Fruit fly (Drosophila melanogaster) whole organism, embryonic: ENCODE data around the gene pod1.

Source experiments
- Aef1 ChIP-seq: fragments of 200-800 bp; sonication (Bioruptor generic); IDR thresholded peaks from 3 replicates; pipeline ENCODE4 v1.3.6; 2022; ENCODE audit warnings: missing biosample characterization, missing genetic modification characterization
- Atf6 ChIP-seq: fragments of 200-800 bp; sonication (Bioruptor generic); IDR thresholded peaks from 2 replicates; pipeline ENCODE4 v1.3.6; 2022; ENCODE audit warnings: missing biosample characterization, missing genetic modification characterization
- Blimp-1 ChIP-seq: fragments of 200-800 bp; sonication (Bioruptor generic); optimal IDR thresholded peaks from 3 replicates; lab custom pipeline; 2018; ENCODE audit warnings: missing biosample characterization, missing genetic modification characterization, mild to moderate bottlenecking, moderate library complexity, missing genetic modification reagents
- CG1024 ChIP-seq: fragments of 200-800 bp; sonication (Bioruptor generic); IDR thresholded peaks from 2 replicates; pipeline ENCODE4 v1.3.6; 2022; ENCODE audit warnings: missing biosample characterization, missing genetic modification characterization
- CG11456 ChIP-seq: fragments of 200-800 bp; sonication (Bioruptor generic); IDR thresholded peaks from 3 replicates; pipeline ENCODE4 v1.3.6; 2022; ENCODE audit warnings: missing biosample characterization, missing genetic modification characterization
- CG12071 ChIP-seq: fragments of 200-800 bp; sonication (Bioruptor generic); optimal IDR thresholded peaks from 3 replicates; lab custom pipeline; 2018; ENCODE audit warnings: missing biosample characterization, mild to moderate bottlenecking, missing genetic modification characterization
- CG12744 ChIP-seq: fragments of 200-800 bp; sonication (Bioruptor generic); optimal IDR thresholded peaks from 2 replicates; lab custom pipeline; 2016; ENCODE audit warnings: missing biosample characterization, missing genetic modification characterization
- CG13894 ChIP-seq: fragments of 200-800 bp; sonication (Bioruptor generic); optimal IDR thresholded peaks from 3 replicates; lab custom pipeline; 2018; ENCODE audit warnings: missing biosample characterization, mild to moderate bottlenecking, missing genetic modification characterization, moderate library complexity
- CG14860 ChIP-seq: fragments of 200-800 bp; sonication (Bioruptor generic); IDR thresholded peaks from 3 replicates; pipeline ENCODE4 v1.3.6; 2022; ENCODE audit warnings: missing biosample characterization, missing genetic modification characterization; ENCODE audit not compliant: partially characterized antibody
- CG15011 ChIP-seq: fragments of 200-800 bp; sonication (Bioruptor generic); optimal IDR thresholded peaks from 3 replicates; lab custom pipeline; 2018; ENCODE audit warnings: missing biosample characterization, mild to moderate bottlenecking, missing genetic modification characterization
- CG1603 ChIP-seq: fragments of 200-800 bp; sonication (Bioruptor generic); optimal IDR thresholded peaks from 2 replicates; lab custom pipeline; 2019; ENCODE audit warnings: missing biosample characterization, mild to moderate bottlenecking, missing genetic modification characterization, moderate library complexity
- CG17568 ChIP-seq: fragments of 200-800 bp; sonication (Bioruptor generic); optimal IDR thresholded peaks from 2 replicates; lab custom pipeline; 2018; ENCODE audit warnings: missing biosample characterization, mild to moderate bottlenecking, missing genetic modification characterization, moderate library complexity
- CG17612 ChIP-seq: fragments of 200-800 bp; sonication (Bioruptor generic); IDR thresholded peaks from 2 replicates; pipeline ENCODE4 v1.3.6; 2022; ENCODE audit warnings: missing biosample characterization, missing genetic modification characterization
- CG2120 ChIP-seq: fragments of 200-800 bp; sonication (Bioruptor generic); optimal IDR thresholded peaks from 3 replicates; lab custom pipeline; 2016; ENCODE audit warnings: missing biosample characterization, missing genetic modification characterization
- CG2875 ChIP-seq: fragments of 200-800 bp; sonication (Bioruptor generic); optimal IDR thresholded peaks from 2 replicates; lab custom pipeline; 2017; ENCODE audit warnings: missing biosample characterization, mild to moderate bottlenecking, missing genetic modification characterization, missing genetic modification reagents
- CG32772 ChIP-seq: fragments of 200-800 bp; sonication (Bioruptor generic); IDR thresholded peaks from 2 replicates; pipeline ENCODE4 v1.3.6; 2022; ENCODE audit warnings: missing biosample characterization, missing genetic modification characterization
- CG34376 ChIP-seq: fragments of 200-800 bp; sonication (Bioruptor generic); optimal IDR thresholded peaks from 2 replicates; lab custom pipeline; 2018; ENCODE audit warnings: missing biosample characterization, mild to moderate bottlenecking, missing genetic modification characterization
- CG4820 ChIP-seq: fragments of 200-800 bp; sonication (Bioruptor generic); optimal IDR thresholded peaks from 3 replicates; lab custom pipeline; 2016; ENCODE audit warnings: missing biosample characterization, missing genetic modification characterization
- CG6175 ChIP-seq: fragments of 200-800 bp; sonication (Bioruptor generic); IDR thresholded peaks from 3 replicates; pipeline ENCODE4 v1.3.6; 2022; ENCODE audit warnings: missing biosample characterization, missing genetic modification characterization
- CG6683 ChIP-seq: fragments of 200-800 bp; sonication (Bioruptor generic); optimal IDR thresholded peaks from 2 replicates; lab custom pipeline; 2017; ENCODE audit warnings: missing biosample characterization, mild to moderate bottlenecking, missing genetic modification characterization, missing genetic modification reagents
- CG8089 ChIP-seq: fragments of 200-800 bp; sonication (Bioruptor generic); optimal IDR thresholded peaks from 3 replicates; lab custom pipeline; 2016; ENCODE audit warnings: missing biosample characterization, missing genetic modification characterization
- CG8290 ChIP-seq, 3 experiments: fragments of 200-800 bp; sonication (Bioruptor generic); optimal IDR thresholded peaks; 2 replicates each; lab custom pipeline; 2016 to 2019; ENCODE audit warnings: missing biosample characterization in 3 of 3, missing genetic modification characterization in 3 of 3, mild to moderate bottlenecking in 2 of 3, moderate library complexity in 1 of 3
- CG8359 ChIP-seq: fragments of 200-800 bp; sonication (Bioruptor generic); optimal IDR thresholded peaks from 2 replicates; lab custom pipeline; 2017; ENCODE audit warnings: missing biosample characterization, mild to moderate bottlenecking, missing genetic modification characterization, borderline replicate concordance
- CG9876 ChIP-seq: fragments of 200-800 bp; sonication (Bioruptor generic); optimal IDR thresholded peaks from 2 replicates; lab custom pipeline; 2016; ENCODE audit warnings: missing biosample characterization, missing genetic modification characterization
- D19A ChIP-seq: fragments of 200-800 bp; optimal IDR thresholded peaks from 3 replicates; lab custom pipeline; 2019; ENCODE audit warnings: missing biosample characterization, mild to moderate bottlenecking, missing genetic modification characterization, moderate library complexity
- Dip3 ChIP-seq: fragments of 200-800 bp; sonication (Bioruptor generic); optimal IDR thresholded peaks from 3 replicates; lab custom pipeline; 2016; ENCODE audit warnings: missing biosample characterization, missing genetic modification characterization
- Doc2 ChIP-seq: fragments of 200-800 bp; sonication (Bioruptor generic); IDR thresholded peaks from 2 replicates; pipeline ENCODE4 v1.3.6; 2022; ENCODE audit warnings: missing biosample characterization, missing genetic modification characterization
- Dp ChIP-seq: fragments of 200-800 bp; sonication (Bioruptor generic); optimal IDR thresholded peaks from 2 replicates; lab custom pipeline; 2018; ENCODE audit warnings: missing biosample characterization, mild to moderate bottlenecking, missing genetic modification characterization, moderate library complexity
- Hsf ChIP-seq: fragments of 200-800 bp; sonication (Bioruptor generic); optimal IDR thresholded peaks from 3 replicates; lab custom pipeline; 2016; ENCODE audit warnings: missing biosample characterization, missing genetic modification characterization
- Kr ChIP-seq: fragments of 200-800 bp; sonication (Bioruptor generic); optimal IDR thresholded peaks from 2 replicates; lab custom pipeline; 2017; ENCODE audit warnings: missing biosample characterization, mild to moderate bottlenecking, missing genetic modification characterization
- Opbp ChIP-seq: fragments of 200-800 bp; sonication (Bioruptor generic); IDR thresholded peaks from 3 replicates; pipeline ENCODE4 v1.3.6; 2022; ENCODE audit warnings: missing biosample characterization, missing genetic modification characterization; ENCODE audit not compliant: partially characterized antibody
- Trl ChIP-seq, 3 experiments: fragments of >200 bp in 2 of 3; fragments of 200-800 bp in 1 of 3; sonication (Bioruptor generic) in 1 of 3; optimal IDR thresholded peaks; 2 replicates in 1 of 3; 3 replicates in 2 of 3; lab custom pipeline; 2016 to 2017; ENCODE audit warnings: missing biosample characterization in 1 of 3, missing genetic modification characterization in 1 of 3
- YL-1 ChIP-seq: fragments of 200-800 bp; sonication (Bioruptor generic); optimal IDR thresholded peaks from 3 replicates; lab custom pipeline; 2017; ENCODE audit warnings: missing biosample characterization, mild to moderate bottlenecking, missing genetic modification characterization
- chm ChIP-seq: fragments of 200-800 bp; sonication (Bioruptor generic); IDR thresholded peaks from 2 replicates; pipeline ENCODE4 v1.3.6; 2022; ENCODE audit warnings: missing biosample characterization, missing genetic modification characterization
- dpn ChIP-seq, 2 experiments: fragments of 200-800 bp; sonication (Bioruptor generic); optimal IDR thresholded peaks; 3 replicates each; lab custom pipeline; 2016; ENCODE audit warnings: missing biosample characterization in 2 of 2, missing genetic modification characterization in 2 of 2
- h ChIP-seq: fragments of >200 bp; optimal IDR thresholded peaks from 2 replicates; lab custom pipeline; 2017
- hbn ChIP-seq: fragments of 200-800 bp; sonication (Bioruptor generic); IDR thresholded peaks from 2 replicates; pipeline ENCODE4 v1.3.6; 2022; ENCODE audit warnings: missing biosample characterization, missing genetic modification characterization; ENCODE audit not compliant: partially characterized antibody
- inv ChIP-seq: fragments of 200-800 bp; sonication (Bioruptor generic); IDR thresholded peaks from 2 replicates; pipeline ENCODE4 v1.3.6; 2022; ENCODE audit warnings: missing biosample characterization, missing genetic modification characterization; ENCODE audit not compliant: partially characterized antibody
- knrl ChIP-seq: fragments of 200-800 bp; sonication (Bioruptor generic); IDR thresholded peaks from 3 replicates; pipeline ENCODE4 v1.3.6; 2022; ENCODE audit warnings: missing biosample characterization, missing genetic modification characterization; ENCODE audit not compliant: partially characterized antibody
- lbe ChIP-seq: fragments of 200-800 bp; sonication (Bioruptor generic); optimal IDR thresholded peaks from 2 replicates; lab custom pipeline; 2016; ENCODE audit warnings: missing biosample characterization, mild to moderate bottlenecking, missing genetic modification characterization
- nmo ChIP-seq: fragments of 200-800 bp; sonication (Bioruptor generic); optimal IDR thresholded peaks from 2 replicates; lab custom pipeline; 2018; ENCODE audit warnings: missing biosample characterization, mild to moderate bottlenecking, missing genetic modification characterization, moderate library complexity
- pb ChIP-seq: fragments of 200-800 bp; sonication (Bioruptor generic); optimal IDR thresholded peaks from 3 replicates; lab custom pipeline; 2016; ENCODE audit warnings: missing biosample characterization, missing genetic modification characterization
- pros ChIP-seq: fragments of 200-800 bp; sonication (Bioruptor generic); optimal IDR thresholded peaks from 3 replicates; lab custom pipeline; 2019; ENCODE audit warnings: missing biosample characterization, mild to moderate bottlenecking, missing genetic modification characterization, moderate library complexity
- pum ChIP-seq: fragments of 200-800 bp; sonication (Bioruptor generic); optimal IDR thresholded peaks from 2 replicates; lab custom pipeline; 2016; ENCODE audit warnings: missing biosample characterization, missing genetic modification characterization
- ssp ChIP-seq: fragments of 200-800 bp; sonication (Bioruptor generic); IDR thresholded peaks from 2 replicates; pipeline ENCODE4 v1.3.6; 2022; ENCODE audit warnings: missing biosample characterization, missing genetic modification characterization
- tna ChIP-seq: fragments of 200-800 bp; sonication (Bioruptor generic); IDR thresholded peaks from 2 replicates; pipeline ENCODE4 v1.3.6; 2022; ENCODE audit warnings: missing biosample characterization, missing genetic modification characterization; ENCODE audit not compliant: partially characterized antibody
- trem ChIP-seq: fragments of 200-800 bp; optimal IDR thresholded peaks from 3 replicates; lab custom pipeline; 2019; ENCODE audit warnings: missing biosample characterization, mild to moderate bottlenecking, missing genetic modification characterization, moderate library complexity
- zfh1 ChIP-seq: fragments of 200-800 bp; sonication (Bioruptor generic); IDR thresholded peaks from 3 replicates; pipeline ENCODE4 v1.3.6; 2022; ENCODE audit warnings: missing biosample characterization, missing genetic modification characterization

The pod1 gene

dm6 chrX:6843841-6844440 is 40.5 kb downstream of the pod1 start, which contains the start of the genes CG14435 and Tmf (continued):
- peak; percentile 60 for TF ChIP-seq CG34376 (GFP tag; lab: Kevin White, UChicago)
- TF ChIP-seq chm (GFP tag; lab: Robert Waterston, UW) = 0 out of 2 replicates have a peak, but pooled peaks have one; percentile 37
- TF ChIP-seq pros = no peak
- TF ChIP-seq CG4820 (GFP tag; lab: Kevin White, UChicago) = peak; percentile 74
- peak; percentile 89 for TF ChIP-seq Aef1 (GFP tag; lab: Robert Waterston, UW)
- no peak for TF ChIP-seq pb (GFP tag; lab: Kevin White, UChicago)
- peak; percentile 68 for TF ChIP-seq CG6683 (GFP tag; lab: Kevin White, UChicago)
- TF ChIP-seq CG1603 = no peak
- TF ChIP-seq dpn (GFP tag; optimal IDR thresholded peaks at IDR 0.05; lab: Kevin White, UChicago) = peak; percentile 62 to 81
- 0 out of 3 replicates have a peak, but pooled peaks have one; percentile 23 for TF ChIP-seq CG14860 (GFP tag; lab: Robert Waterston, UW)
- peak; percentile 58 for TF ChIP-seq Dip3 (GFP tag; lab: Kevin White, UChicago)
- TF ChIP-seq hbn (GFP tag; lab: Robert Waterston, UW) = no peak; the same call in none of the 2 replicates
- no peak for TF ChIP-seq CG9876 (GFP tag; lab: Kevin White, UChicago)
- TF ChIP-seq pum (GFP tag; lab: Kevin White, UChicago) = peak; percentile 55
- peak; percentile 65; the same call in 1 of the 2 replicates for TF ChIP-seq CG17612 (GFP tag; lab: Robert Waterston, UW)
- TF ChIP-seq Opbp = peak; percentile 49; the same call in 2 of the 3 replicates
- TF ChIP-seq Kr = no peak
- no peak for TF ChIP-seq Dp (GFP tag; lab: Kevin White, UChicago)
- TF ChIP-seq trem = peak; percentile 76
- TF ChIP-seq Doc2 = no peak
- peak; percentile 86 for TF ChIP-seq zfh1 (GFP tag; lab: Robert Waterston, UW)
- TF ChIP-seq Trl (optimal IDR thresholded peaks at IDR 0.05; lab: Kevin White, UChicago) = no peak
- peak; percentile 15 for TF ChIP-seq Trl (GFP tag; optimal IDR thresholded peaks at IDR 0.05; lab: Kevin White, UChicago)
- TF ChIP-seq inv (GFP tag; lab: Robert Waterston, UW) = no peak
- peak; percentile 74 for TF ChIP-seq D19A (tag; lab: Kevin White, UChicago)
- TF ChIP-seq CG32772 (GFP tag; lab: Robert Waterston, UW) = peak; percentile 84
- TF ChIP-seq Blimp-1 (GFP tag; lab: Kevin White, UChicago) = peak; percentile 12
- peak; percentile 90 for TF ChIP-seq CG11456 (GFP tag; lab: Robert Waterston, UW)
- peak; percentile 80 for TF ChIP-seq Atf6 (GFP tag; lab: Robert Waterston, UW)
- TF ChIP-seq CG1024 (GFP tag; lab: Robert Waterston, UW) = peak; percentile 64
- TF ChIP-seq Hsf (GFP tag; lab: Kevin White, UChicago) = peak; percentile 74
- TF ChIP-seq CG12071 = no peak
- TF ChIP-seq CG8290 (GFP tag; optimal IDR thresholded peaks at IDR 0.05; lab: Kevin White, UChicago) = peak; percentile 41
- TF ChIP-seq CG8290 (tag; optimal IDR thresholded peaks at IDR 0.05; lab: Kevin White, UChicago) = peak in 1 of 2 experiments; percentile 56
- peak; percentile 60 for TF ChIP-seq CG2875 (GFP tag; lab: Kevin White, UChicago)
- no peak for TF ChIP-seq CG15011 (GFP tag; lab: Kevin White, UChicago)
- 0 out of 2 replicates have a peak, but pooled peaks have one; percentile 8 for TF ChIP-seq tna
- no peak for TF ChIP-seq h (lab: Kevin White, UChicago)
- TF ChIP-seq CG6175 = peak; percentile 80
- TF ChIP-seq CG8089 (GFP tag; lab: Kevin White, UChicago) = no peak
- TF ChIP-seq lbe (GFP tag; lab: Kevin White, UChicago) = peak; percentile 55
- peak; percentile 85 for TF ChIP-seq ssp (GFP tag; lab: Robert Waterston, UW)
- TF ChIP-seq YL-1 (GFP tag; lab: Kevin White, UChicago) = peak; percentile 60
- TF ChIP-seq nmo = peak; percentile 91
- no peak for TF ChIP-seq CG17568 (GFP tag; lab: Kevin White, UChicago)
- TF ChIP-seq knrl (GFP tag; lab: Robert Waterston, UW) = 0 out of 3 replicates have a peak, but pooled peaks have one; percentile 43
- no peak for TF ChIP-seq CG13894 (tag; lab: Kevin White, UChicago)
- peak; percentile 87 for TF ChIP-seq CG2120 (GFP tag; lab: Kevin White, UChicago)
- TF ChIP-seq CG8359 = peak; percentile 19
- TF ChIP-seq CG12744 (GFP tag; lab: Kevin White, UChicago) = no peak
